Fruit fly (Drosophila melanogaster): ENCODE results near the gene CG15239.
A peak's percentile ranks its signal among the peaks of the same experiment; 100 is the strongest.

Gene CG15239

dm6 chrX:3866104-3866503 is 17.9 kb upstream of the CG15239 start:
- peak; percentile 39 for TF ChIP-seq gl (tag; optimal IDR thresholded peaks at IDR 0.05)
- TF ChIP-seq Pif1B (GFP tag; optimal IDR thresholded peaks at IDR 0.05), result no peak
- peak; percentile 2 for TF ChIP-seq CG8159 (tag; optimal IDR thresholded peaks at IDR 0.05)
- TF ChIP-seq CG32121 (GFP tag; IDR thresholded peaks at IDR 0.05), result no peak

- TF ChIP-seq fd96Ca (GFP tag; IDR thresholded peaks at IDR 0.05) (no peak), Ets98B (GFP tag; IDR thresholded peaks at IDR 0.05) (no peak), CG34367 (tag; optimal IDR thresholded peaks at IDR 0.05) (peak; percentile 55), EcR (GFP tag; optimal IDR thresholded peaks at IDR 0.05) (no peak), CG8301 (tag; optimal IDR thresholded peaks at IDR 0.05) (peak; percentile 66), CG10348 (GFP tag; IDR thresholded peaks at IDR 0.05) (no peak), CG12605 (GFP tag; IDR thresholded peaks at IDR 0.05) (no peak), Pif1B (GFP tag; optimal IDR thresholded peaks at IDR 0.05) (peak; percentile 8), CG14655 (GFP tag; optimal IDR thresholded peaks at IDR 0.05) (peak; percentile 68), Pif1A (GFP tag; optimal IDR thresholded peaks at IDR 0.05) (peak; percentile 45), CG8159 (tag; optimal IDR thresholded peaks at IDR 0.05) (peak; percentile 76), CG13204 (GFP tag; optimal IDR thresholded peaks at IDR 0.05) (no peak), rn (GFP tag; IDR thresholded peaks at IDR 0.05) (no peak), CG4496 (GFP tag; IDR thresholded peaks at IDR 0.05) (no peak), CG9948 (tag; optimal IDR thresholded peaks at IDR 0.05) (peak; percentile 43), CG32121 (GFP tag; IDR thresholded peaks at IDR 0.05) (no peak), Snoo (tag; optimal IDR thresholded peaks at IDR 0.05) (no peak), CG15710 (tag; optimal IDR thresholded peaks at IDR 0.05) (peak; percentile 62), CG17806 (tag; optimal IDR thresholded peaks at IDR 0.05) (peak; percentile 53), gl (tag; optimal IDR thresholded peaks at IDR 0.05) (no peak), D1 (tag; optimal IDR thresholded peaks at IDR 0.05) (no peak)
Observed at dm6 chrX:3866844-3867457, 17.0 kb upstream of the CG15239 start.

- TF ChIP-seq CG17806 (tag; optimal IDR thresholded peaks at IDR 0.05) (no peak), Snoo (tag; optimal IDR thresholded peaks at IDR 0.05) (no peak), CG8301 (tag; optimal IDR thresholded peaks at IDR 0.05) (no peak), Pif1A (GFP tag; optimal IDR thresholded peaks at IDR 0.05) (no peak), fd96Ca (GFP tag; IDR thresholded peaks at IDR 0.05) (no peak), CG12605 (GFP tag; IDR thresholded peaks at IDR 0.05) (no peak), Pif1B (GFP tag; optimal IDR thresholded peaks at IDR 0.05) (no peak), D1 (tag; optimal IDR thresholded peaks at IDR 0.05) (no peak), CG9948 (tag; optimal IDR thresholded peaks at IDR 0.05) (no peak), CG10348 (GFP tag; IDR thresholded peaks at IDR 0.05) (no peak), CG4496 (GFP tag; IDR thresholded peaks at IDR 0.05) (no peak), EcR (GFP tag; optimal IDR thresholded peaks at IDR 0.05) (no peak), CG15710 (tag; optimal IDR thresholded peaks at IDR 0.05) (no peak), CG32121 (GFP tag; IDR thresholded peaks at IDR 0.05) (no peak), CG14655 (GFP tag; optimal IDR thresholded peaks at IDR 0.05) (no peak), gl (tag; optimal IDR thresholded peaks at IDR 0.05) (no peak)
Observed at dm6 chrX:3867782-3868181, 16.2 kb upstream of the CG15239 start.

dm6 chrX:3868456-3869023 is 15.4 kb upstream of the CG15239 start, which contains the start of gene CG2930:
Gene CG2930 (plus strand): TSS chrX:3868973.
- TF ChIP-seq CG4496 (GFP tag; IDR thresholded peaks at IDR 0.05), result peak; percentile 98
- TF ChIP-seq CG17806 (tag; optimal IDR thresholded peaks at IDR 0.05), result peak; percentile 94
- TF ChIP-seq Pif1A (GFP tag; optimal IDR thresholded peaks at IDR 0.05), result peak; percentile 92
- peak; percentile 96 for TF ChIP-seq CG12605 (GFP tag; IDR thresholded peaks at IDR 0.05)
- TF ChIP-seq CG15710 (tag; optimal IDR thresholded peaks at IDR 0.05), result peak; percentile 97
- TF ChIP-seq CG34367 (tag; optimal IDR thresholded peaks at IDR 0.05), result peak; percentile 97
- peak; percentile 44 for TF ChIP-seq EcR (GFP tag; optimal IDR thresholded peaks at IDR 0.05)
- peak; percentile 95 for TF ChIP-seq CG8159 (tag; optimal IDR thresholded peaks at IDR 0.05)
- peak; percentile 94 for TF ChIP-seq Pif1B (GFP tag; optimal IDR thresholded peaks at IDR 0.05)
- TF ChIP-seq D1 (tag; optimal IDR thresholded peaks at IDR 0.05), result peak; percentile 71
- TF ChIP-seq gl (tag; optimal IDR thresholded peaks at IDR 0.05), result peak; percentile 93
- peak; percentile 98 for TF ChIP-seq fd96Ca (GFP tag; IDR thresholded peaks at IDR 0.05)
- TF ChIP-seq rn (GFP tag; IDR thresholded peaks at IDR 0.05), result peak; percentile 91
- peak; percentile 80 for TF ChIP-seq CG10348 (GFP tag; IDR thresholded peaks at IDR 0.05)
- peak; percentile 97 for TF ChIP-seq CG32121 (GFP tag; IDR thresholded peaks at IDR 0.05)
- TF ChIP-seq CG8301 (tag; optimal IDR thresholded peaks at IDR 0.05), result peak; percentile 90
- peak; percentile 97 for TF ChIP-seq Snoo (tag; optimal IDR thresholded peaks at IDR 0.05)
- peak; percentile 91 for TF ChIP-seq CG9948 (tag; optimal IDR thresholded peaks at IDR 0.05)
- peak; percentile 90 for TF ChIP-seq CG13204 (GFP tag; optimal IDR thresholded peaks at IDR 0.05)
- peak; percentile 97 for TF ChIP-seq Ets98B (GFP tag; IDR thresholded peaks at IDR 0.05)
- peak; percentile 92 for TF ChIP-seq CG14655 (GFP tag; optimal IDR thresholded peaks at IDR 0.05)

dm6 chrX:3869092-3869491 is 14.9 kb upstream of the CG15239 start:
- TF ChIP-seq CG34367 (tag; optimal IDR thresholded peaks at IDR 0.05) (no peak), rn (GFP tag; IDR thresholded peaks at IDR 0.05) (no peak), Pif1A (GFP tag; optimal IDR thresholded peaks at IDR 0.05) (no peak), CG9948 (tag; optimal IDR thresholded peaks at IDR 0.05) (no peak), CG32121 (GFP tag; IDR thresholded peaks at IDR 0.05) (no peak), CG8159 (tag; optimal IDR thresholded peaks at IDR 0.05) (no peak), CG14655 (GFP tag; optimal IDR thresholded peaks at IDR 0.05) (no peak), fd96Ca (GFP tag; IDR thresholded peaks at IDR 0.05) (no peak), EcR (GFP tag; optimal IDR thresholded peaks at IDR 0.05) (no peak), CG8301 (tag; optimal IDR thresholded peaks at IDR 0.05) (no peak), Snoo (tag; optimal IDR thresholded peaks at IDR 0.05) (no peak), D1 (tag; optimal IDR thresholded peaks at IDR 0.05) (no peak), CG4496 (GFP tag; IDR thresholded peaks at IDR 0.05) (no peak), CG10348 (GFP tag; IDR thresholded peaks at IDR 0.05) (no peak), CG15710 (tag; optimal IDR thresholded peaks at IDR 0.05) (no peak), Ets98B (GFP tag; IDR thresholded peaks at IDR 0.05) (no peak), CG12605 (GFP tag; IDR thresholded peaks at IDR 0.05) (no peak), gl (tag; optimal IDR thresholded peaks at IDR 0.05) (no peak)

Data from whole organism, pupa.